Fruit fly (Drosophila melanogaster): ENCODE measurements around the gene alphaTub85E.

alphaTub85E gene

DNA sequence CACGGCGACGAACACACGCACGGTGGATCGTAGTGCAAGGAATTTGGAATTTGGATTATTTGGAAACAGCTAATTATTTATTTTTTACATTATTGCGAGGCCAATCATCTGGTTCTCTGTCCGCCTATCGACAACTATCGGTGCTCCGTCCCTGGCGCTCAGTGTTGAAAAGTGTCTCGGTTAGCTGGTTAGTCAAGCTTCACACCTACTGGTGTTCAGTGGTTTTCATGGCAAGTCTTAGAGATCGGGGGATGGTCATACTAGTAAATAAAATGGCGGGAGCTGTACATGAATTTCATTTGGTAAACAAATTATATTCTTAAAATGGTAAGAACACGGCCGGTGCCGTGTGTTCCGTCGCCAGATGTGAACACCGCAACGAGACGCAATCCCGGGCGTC is 22.2 kb downstream of the alphaTub85E start, which contains the start of the genes trbd and dmt (continued):
- TF ChIP-seq twi (tag; optimal IDR thresholded peaks at IDR 0.05) (no peak), corto (GFP tag; optimal IDR thresholded peaks at IDR 0.05) (no peak), Abd-B (GFP tag; optimal IDR thresholded peaks at IDR 0.05) (no peak), CG16813 (GFP tag; IDR thresholded peaks at IDR 0.05; ENCODE audit: partially characterized antibody) (no peak), kah (GFP tag; optimal IDR thresholded peaks at IDR 0.05) (peak; percentile 78), slp2 (GFP tag; optimal IDR thresholded peaks at IDR 0.05) (peak; percentile 39), chif (GFP tag; optimal IDR thresholded peaks at IDR 0.05) (peak; percentile 3 to 54), CG6272 (GFP tag; IDR thresholded peaks at IDR 0.05) (0 out of 2 replicates have a peak, but pooled peaks have one; percentile 38), CG1603 (tag; optimal IDR thresholded peaks at IDR 0.05) (peak; percentile 93), CG9609 (GFP tag; optimal IDR thresholded peaks at IDR 0.05) (peak; percentile 53), CG1647 (GFP tag; optimal IDR thresholded peaks at IDR 0.05) (peak; percentile 66), CG2199 (GFP tag; IDR thresholded peaks at IDR 0.05) (no peak), CG9797 (GFP tag; optimal IDR thresholded peaks at IDR 0.05) (peak; percentile 96), CG15073 (GFP tag; optimal IDR thresholded peaks at IDR 0.05) (no peak), CG31365 (tag; optimal IDR thresholded peaks at IDR 0.05) (no peak), CG17328 (GFP tag; IDR thresholded peaks at IDR 0.05) (no peak), Doc2 (GFP tag; IDR thresholded peaks at IDR 0.05) (no peak), sug (tag; optimal IDR thresholded peaks at IDR 0.05) (no peak), CG13123 (GFP tag; optimal IDR thresholded peaks at IDR 0.05) (peak; percentile 40), CG8089 (GFP tag; optimal IDR thresholded peaks at IDR 0.05) (peak; percentile 44), gem (tag; optimal IDR thresholded peaks at IDR 0.05) (no peak), CG6175 (GFP tag; IDR thresholded peaks at IDR 0.05) (no peak), btn (GFP tag; optimal IDR thresholded peaks at IDR 0.05) (peak; percentile 19), wdn (GFP tag; IDR thresholded peaks at IDR 0.05) (no peak), CG12071 (GFP tag; optimal IDR thresholded peaks at IDR 0.05) (no peak), bcd (GFP tag; optimal IDR thresholded peaks at IDR 0.05) (no peak), Dref (GFP tag; IDR thresholded peaks at IDR 0.05) (no peak), Atf3 (GFP tag; optimal IDR thresholded peaks at IDR 0.05) (peak; percentile 50), CG9727 (GFP tag; optimal IDR thresholded peaks at IDR 0.05) (peak; percentile 30), Xrp1 (GFP tag; IDR thresholded peaks at IDR 0.05) (no peak), Bteb2 (GFP tag; optimal IDR thresholded peaks at IDR 0.05) (peak; percentile 42), E2f1 (GFP tag; IDR thresholded peaks at IDR 0.05) (no peak), CG14965 (GFP tag; optimal IDR thresholded peaks at IDR 0.05; ENCODE audit: borderline replicate concordance) (no peak), Hr3 (GFP tag; optimal IDR thresholded peaks at IDR 0.05) (peak; percentile 25), ato (GFP tag; IDR thresholded peaks at IDR 0.05; ENCODE audit: partially characterized antibody) (no peak), CG1792 (GFP tag; optimal IDR thresholded peaks at IDR 0.05) (peak; percentile 69), gsb-n (tag; optimal IDR thresholded peaks at IDR 0.05) (no peak), CG33557 (GFP tag; optimal IDR thresholded peaks at IDR 0.05) (no peak), dati (GFP tag; IDR thresholded peaks at IDR 0.05) (no peak), run (tag; optimal IDR thresholded peaks at IDR 0.05) (no peak), Fer3 (tag; optimal IDR thresholded peaks at IDR 0.05) (no peak), CG17802 (tag; optimal IDR thresholded peaks at IDR 0.05) (no peak), CG18011 (GFP tag; optimal IDR thresholded peaks at IDR 0.05) (no peak), CG30020 (tag; optimal IDR thresholded peaks at IDR 0.05) (no peak), CG6765 (GFP tag; optimal IDR thresholded peaks at IDR 0.05) (no peak), CG5953 (GFP tag; IDR thresholded peaks at IDR 0.05) (no peak), Max (GFP tag; optimal IDR thresholded peaks at IDR 0.05) (peak; percentile 28), lilli (GFP tag; optimal IDR thresholded peaks at IDR 0.05) (no peak), CG2889 (GFP tag; IDR thresholded peaks at IDR 0.05) (no peak), Vsx1 (GFP tag; optimal IDR thresholded peaks at IDR 0.05) (peak; percentile 99), lbe (GFP tag; optimal IDR thresholded peaks at IDR 0.05) (no peak), CG17361 (GFP tag; IDR thresholded peaks at IDR 0.05) (no peak)

Measured in whole organism, embryonic.